Fruit fly (Drosophila melanogaster): ENCODE results near the gene Taf4.
A peak's percentile ranks its signal among the peaks of the same experiment; 100 is the strongest.

The Taf4 gene

DNA sequence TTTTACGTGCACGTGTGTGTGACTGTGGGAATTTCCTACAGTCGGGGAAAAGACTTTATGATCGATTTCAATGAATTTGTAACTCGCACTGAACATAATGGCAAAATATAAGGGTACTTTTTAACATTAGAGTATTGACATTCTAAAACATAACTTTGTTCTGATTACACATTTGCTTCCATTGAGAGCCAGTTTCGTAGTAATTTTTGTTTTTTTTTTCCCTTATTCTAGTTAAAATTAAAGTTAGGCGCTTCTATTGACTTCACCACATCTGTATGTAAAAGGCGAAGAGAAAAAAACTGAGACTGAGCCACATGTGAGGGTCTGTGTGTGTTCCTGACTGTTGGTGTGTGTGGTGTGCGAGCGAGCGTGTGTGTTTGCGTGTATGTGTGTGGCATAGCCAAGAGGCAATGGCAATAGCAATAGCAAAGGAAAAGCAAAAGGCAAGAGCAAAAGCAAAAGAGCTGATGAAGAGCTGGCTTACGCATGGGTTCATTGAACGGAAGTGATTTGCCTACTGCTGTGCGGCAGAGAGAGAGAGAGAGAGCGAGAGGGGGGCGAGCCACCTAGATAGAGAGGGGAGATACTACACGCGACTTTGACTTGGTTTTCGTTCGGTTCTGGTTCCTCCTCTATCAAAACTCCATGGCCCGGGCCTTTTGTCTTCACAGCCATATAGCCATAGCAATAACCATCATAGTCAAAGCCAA, 49.0 kb downstream of the Taf4 start (continued):
- TF ChIP-seq CG15514 (GFP tag; optimal IDR thresholded peaks at IDR 0.05) (peak; percentile 61), Hmr (GFP tag; optimal IDR thresholded peaks at IDR 0.05) (peak; percentile 82), Meics (GFP tag; optimal IDR thresholded peaks at IDR 0.05) (peak; percentile 83), CG4707 (GFP tag; optimal IDR thresholded peaks at IDR 0.05) (peak; percentile 40), az2 (GFP tag; optimal IDR thresholded peaks at IDR 0.05) (peak; percentile 71), lmd (GFP tag; IDR thresholded peaks at IDR 0.05) (peak; percentile 64), ap (GFP tag; IDR thresholded peaks at IDR 0.05) (no peak; the same call in 1 of the 2 replicates), H15 (GFP tag; IDR thresholded peaks at IDR 0.05) (0 out of 3 replicates have a peak, but pooled peaks have one; percentile 21), CG31224 (GFP tag; IDR thresholded peaks at IDR 0.05) (peak; percentile 41), dmrt11E (tag; optimal IDR thresholded peaks at IDR 0.05) (peak; percentile 8), klu (GFP tag; IDR thresholded peaks at IDR 0.05) (no peak), sob (GFP tag; IDR thresholded peaks at IDR 0.05) (no peak; the same call in 1 of the 2 replicates), fd3F (GFP tag; optimal IDR thresholded peaks at IDR 0.05) (peak; percentile 63), en (GFP tag; optimal IDR thresholded peaks at IDR 0.05) (no peak), crp (GFP tag; optimal IDR thresholded peaks at IDR 0.05) (peak in 1 of 2 experiments; percentile 16), ken (GFP tag; IDR thresholded peaks at IDR 0.05) (no peak), CG14014 (GFP tag; IDR thresholded peaks at IDR 0.05) (peak; percentile 55), wdn (GFP tag; IDR thresholded peaks at IDR 0.05) (no peak), Bgb (GFP tag; IDR thresholded peaks at IDR 0.05; ENCODE audit: partially characterized antibody) (no peak), ems (GFP tag; optimal IDR thresholded peaks at IDR 0.05) (no peak), CG10543 (GFP tag; optimal IDR thresholded peaks at IDR 0.05) (peak; percentile 79), gro (GFP tag; optimal IDR thresholded peaks at IDR 0.05) (peak; percentile 47), sr (GFP tag; IDR thresholded peaks at IDR 0.05) (no peak), gcm2 (GFP tag; optimal IDR thresholded peaks at IDR 0.05) (no peak), ara (GFP tag; IDR thresholded peaks at IDR 0.05) (no peak), Atf6 (GFP tag; IDR thresholded peaks at IDR 0.05) (peak; percentile 72), cwo (GFP tag; optimal IDR thresholded peaks at IDR 0.05) (peak; percentile 86), CG3407 (GFP tag; optimal IDR thresholded peaks at IDR 0.05) (peak; percentile 2), pho (GFP tag; optimal IDR thresholded peaks at IDR 0.05) (peak; percentile 66), CG7271 (tag; optimal IDR thresholded peaks at IDR 0.05) (no peak), GATAe (GFP tag; conservative IDR thresholded peaks at IDR 0.05) (no peak), Lpt (GFP tag; optimal IDR thresholded peaks at IDR 0.05) (no peak), Sin3A (optimal IDR thresholded peaks at IDR 0.05) (no peak), hb (GFP tag; IDR thresholded peaks at IDR 0.05; ENCODE audit: partially characterized antibody) (no peak), fu2 (GFP tag; optimal IDR thresholded peaks at IDR 0.05) (peak; percentile 84), CG11398 (GFP tag; optimal IDR thresholded peaks at IDR 0.05) (peak; percentile 34), Hey (tag; optimal IDR thresholded peaks at IDR 0.05) (peak; percentile 19), D19B (GFP tag; optimal IDR thresholded peaks at IDR 0.05) (peak; percentile 62), bsh (GFP tag; optimal IDR thresholded peaks at IDR 0.05) (peak; percentile 75 to 78), lab (GFP tag; optimal IDR thresholded peaks at IDR 0.05) (peak; percentile 89), CG14050 (GFP tag; IDR thresholded peaks at IDR 0.05) (peak; percentile 13; the same call in 1 of the 3 replicates), MBD-R2 (GFP tag; IDR thresholded peaks at IDR 0.05) (no peak; the same call in 1 of the 2 replicates), CG18619 (GFP tag; optimal IDR thresholded peaks at IDR 0.05) (peak; percentile 76), CG1603 (tag; optimal IDR thresholded peaks at IDR 0.05) (no peak), knrl (GFP tag; IDR thresholded peaks at IDR 0.05; ENCODE audit: partially characterized antibody) (no peak), D19A (tag; optimal IDR thresholded peaks at IDR 0.05) (peak; percentile 75), CG6175 (GFP tag; IDR thresholded peaks at IDR 0.05) (peak; percentile 65; the same call in 1 of the 3 replicates), CG4328 (GFP tag; optimal IDR thresholded peaks at IDR 0.05) (peak; percentile 43), CG13424 (tag; optimal IDR thresholded peaks at IDR 0.05) (peak; percentile 85)

Data from whole organism, embryonic.